Worm (Caenorhabditis elegans) whole organism, young adult: Measurements from ENCODE around the gene Y39A1C.1.

Experiments
- Y53G8AR.9 ChIP-seq: fragments of 200-800 bp; sonication (Bioruptor generic); conservative IDR thresholded peaks from 2 replicates; pipeline ENCODE4 v1.3.6; 2022; ENCODE audit warnings: missing genetic modification reagents, missing genetic modification characterization, missing compliant biosample characterization
- ccch-3 ChIP-seq: fragments of 200-800 bp; sonication (Bioruptor generic); optimal IDR thresholded peaks from 2 replicates; lab custom pipeline; 2018; ENCODE audit warnings: mild to moderate bottlenecking, missing genetic modification characterization, missing compliant biosample characterization
- cebp-1 ChIP-seq, 2 experiments: fragments of 200-800 bp in 1 of 2; sonication (Bioruptor generic) in 1 of 2; sonication (generic microtip) in 1 of 2; IDR thresholded peaks in 1 of 2; optimal IDR thresholded peaks in 1 of 2; 2 replicates each; pipeline versions ENCODE4 v1.3.6 to Lab custom; 2017 to 2022; ENCODE audit warnings: missing compliant biosample characterization in 2 of 2, missing genetic modification characterization in 2 of 2, mild to moderate bottlenecking in 1 of 2, missing genetic modification reagents in 1 of 2, moderate library complexity in 1 of 2
- dpl-1 ChIP-seq: fragments of 150-350 bp; optimal IDR thresholded peaks from 2 replicates; lab custom pipeline; 2014; ENCODE audit warnings: missing biosample characterization, missing genetic modification reagents, missing genetic modification characterization
- him-1 ChIP-seq: sonication (generic microtip); optimal IDR thresholded peaks from 2 replicates; lab custom pipeline; 2016; ENCODE audit warnings: missing genotype, missing genetic modification reagents, missing genetic modification characterization, missing compliant biosample characterization
- repo-1 ChIP-seq: sonication (generic microtip); optimal IDR thresholded peaks from 2 replicates; lab custom pipeline; 2017; ENCODE audit warnings: mild to moderate bottlenecking, missing genetic modification characterization, missing compliant biosample characterization
- snpc-4 ChIP-seq, 5 experiments: fragments of 150-350 bp in 1 of 5; sonication (generic microtip) in 4 of 5; optimal IDR thresholded peaks; 2 replicates each; lab custom pipeline; 2014 to 2018; ENCODE audit warnings: missing genetic modification characterization in 5 of 5, missing biosample characterization in 3 of 5, antibody characterized with exemption in 2 of 5, mild to moderate bottlenecking in 2 of 5, missing compliant biosample characterization in 2 of 5, missing genotype in 2 of 5, moderate library complexity in 2 of 5, missing genetic modification reagents in 1 of 5
- unc-62 ChIP-seq: fragments of 150-350 bp; optimal IDR thresholded peaks from 2 replicates; lab custom pipeline; 2014; ENCODE audit warnings: missing biosample characterization, missing genetic modification reagents, missing genetic modification characterization
- ztf-18 ChIP-seq: sonication (generic microtip); optimal IDR thresholded peaks from 2 replicates; lab custom pipeline; 2016; ENCODE audit warnings: missing genotype, mild to moderate bottlenecking, missing genetic modification characterization, missing compliant biosample characterization

- TF ChIP-seq repo-1 (tag; lab: Kevin White, UChicago) (no peak), dpl-1 (GFP tag; lab: Kevin White, UChicago) (no peak), cebp-1 (GFP tag; IDR thresholded peaks at IDR 0.05; lab: Robert Waterston, UW) (no peak), cebp-1 (tag; optimal IDR thresholded peaks at IDR 0.05; lab: Kevin White, UChicago) (no peak), ccch-3 (GFP tag; lab: Kevin White, UChicago) (no peak), Y53G8AR.9 (GFP tag; lab: Robert Waterston, UW) (no peak), unc-62 (GFP tag; lab: Kevin White, UChicago) (no peak), snpc-4 (GFP tag; optimal IDR thresholded peaks at IDR 0.05; lab: Kevin White, UChicago) (no peak), snpc-4 (tag; optimal IDR thresholded peaks at IDR 0.05; lab: Kevin White, UChicago) (no peak), him-1 (tag; lab: Kevin White, UChicago) (no peak), ztf-18 (tag; lab: Kevin White, UChicago) (no peak)
Observed at ce11 chrIII:10861375-10861774, 6.1 kb downstream of the Y39A1C.1 start.
